Worm (Caenorhabditis elegans): ENCODE data around the gene ZK632.12.

ce11 chrIII:9793592-9794417 is 36.8 kb upstream of the ZK632.12 start, which contains the start of the genes R10E11.9 and mcm-6:
- TF ChIP-seq fkh-3 (tag; optimal IDR thresholded peaks at IDR 0.05) = no peak
- TF ChIP-seq K11D2.4 (GFP tag; IDR thresholded peaks at IDR 0.05) = no peak
- no peak for TF ChIP-seq let-526 (GFP tag; IDR thresholded peaks at IDR 0.05)
- no peak for TF ChIP-seq ets-4 (GFP tag; optimal IDR thresholded peaks at IDR 0.05)
- no peak for TF ChIP-seq nfya-1 (tag; optimal IDR thresholded peaks at IDR 0.05; ENCODE audit: borderline replicate concordance, insufficient read depth)
- no peak for TF ChIP-seq zim-3 (tag; optimal IDR thresholded peaks at IDR 0.05)
- TF ChIP-seq rcor-1 (GFP tag; IDR thresholded peaks at IDR 0.05) = 0 out of 2 replicates have a peak, but pooled peaks have one; percentile 19
- no peak for TF ChIP-seq F10E7.11 (tag; optimal IDR thresholded peaks at IDR 0.05)
- TF ChIP-seq F49E8.2 (tag; optimal IDR thresholded peaks at IDR 0.05; ENCODE audit: insufficient read depth) = no peak
- TF ChIP-seq ama-1 (optimal IDR thresholded peaks at IDR 0.05) = no peak
- TF ChIP-seq ama-1 (GFP tag; optimal IDR thresholded peaks at IDR 0.05) = no peak

Data from whole organism, young adult.